Worm (Caenorhabditis elegans) whole organism, late embryonic: ENCODE data around the gene C27B7.9.

ENCODE experiments used
- C08G9.2 ChIP-seq: sonication (generic microtip); optimal IDR thresholded peaks from 2 replicates; lab custom pipeline; 2016; ENCODE audit warnings: mild to moderate bottlenecking, missing genetic modification characterization, moderate library complexity, missing compliant biosample characterization
- ama-1 ChIP-seq: fragments of 150-350 bp; optimal IDR thresholded peaks from 2 replicates; lab custom pipeline; 2014
- ceh-34 ChIP-seq: sonication (generic microtip); optimal IDR thresholded peaks from 2 replicates; lab custom pipeline; 2016; ENCODE audit warnings: mild to moderate bottlenecking, missing genetic modification characterization, missing compliant biosample characterization
- ceh-9 ChIP-seq: sonication (generic microtip); optimal IDR thresholded peaks from 2 replicates; lab custom pipeline; 2016; ENCODE audit warnings: mild to moderate bottlenecking, missing genetic modification characterization, inconsistent platforms, missing compliant biosample characterization
- fkh-10 ChIP-seq: fragments of 150-350 bp; optimal IDR thresholded peaks from 2 replicates; lab custom pipeline; 2014; ENCODE audit warnings: missing biosample characterization, missing genetic modification reagents, missing genetic modification characterization

ce11 chrIV:8925990-8926389 is 10.1 kb upstream of the C27B7.9 start, which contains the start of the genes D1046.2 and cfim-2:
- TF ChIP-seq C08G9.2 (tag; lab: Kevin White, UChicago) (no peak), fkh-10 (no peak), ama-1 (lab: Kevin White, UChicago) (no peak), ceh-9 (no peak), ceh-34 (tag; lab: Kevin White, UChicago) (no peak)
